Fruit fly (Drosophila melanogaster) whole organism, embryonic: ENCODE measurements around the gene Tsp29Fb.

Experiments used
- Abd-B ChIP-seq: fragments of 200-800 bp; sonication (Bioruptor generic); optimal IDR thresholded peaks from 2 replicates; lab custom pipeline; 2018; ENCODE audit warnings: missing biosample characterization, mild to moderate bottlenecking, missing genetic modification characterization, moderate library complexity
- Ada2b ChIP-seq: fragments of 200-800 bp; sonication (Bioruptor generic); IDR thresholded peaks from 2 replicates; pipeline ENCODE4 v1.3.6; 2022; ENCODE audit warnings: missing biosample characterization, missing genetic modification characterization
- Aef1 ChIP-seq: fragments of 200-800 bp; sonication (Bioruptor generic); IDR thresholded peaks from 3 replicates; pipeline ENCODE4 v1.3.6; 2022; ENCODE audit warnings: missing biosample characterization, missing genetic modification characterization
- CG10431 ChIP-seq: fragments of 200-800 bp; sonication (Bioruptor generic); optimal IDR thresholded peaks from 3 replicates; lab custom pipeline; 2018; ENCODE audit warnings: missing biosample characterization, mild to moderate bottlenecking, missing genetic modification characterization
- CG10543 ChIP-seq: fragments of 200-800 bp; sonication (Bioruptor generic); optimal IDR thresholded peaks from 3 replicates; lab custom pipeline; 2017; ENCODE audit warnings: missing biosample characterization, mild to moderate bottlenecking, missing genetic modification characterization, moderate library complexity
- CG12659 ChIP-seq: fragments of 200-800 bp; sonication (Bioruptor generic); optimal IDR thresholded peaks from 3 replicates; lab custom pipeline; 2017; ENCODE audit warnings: mild to moderate bottlenecking, missing biosample characterization, missing genetic modification reagents, missing genetic modification characterization
- CG15479 ChIP-seq: fragments of 200-800 bp; sonication (Bioruptor generic); optimal IDR thresholded peaks from 3 replicates; lab custom pipeline; 2019; ENCODE audit warnings: missing biosample characterization, mild to moderate bottlenecking, missing genetic modification characterization, moderate library complexity
- CG15696 ChIP-seq: fragments of 200-800 bp; sonication (Bioruptor generic); optimal IDR thresholded peaks from 2 replicates; lab custom pipeline; 2019; ENCODE audit warnings: missing biosample characterization, mild to moderate bottlenecking, missing genetic modification characterization, moderate library complexity
- CG1603 ChIP-seq: fragments of 200-800 bp; sonication (Bioruptor generic); optimal IDR thresholded peaks from 2 replicates; lab custom pipeline; 2019; ENCODE audit warnings: missing biosample characterization, mild to moderate bottlenecking, missing genetic modification characterization, moderate library complexity
- CG16779 ChIP-seq: fragments of 200-800 bp; sonication (Bioruptor generic); IDR thresholded peaks from 2 replicates; pipeline ENCODE4 v1.3.6; 2022; ENCODE audit warnings: missing biosample characterization, missing genetic modification characterization
- CG2875 ChIP-seq: fragments of 200-800 bp; sonication (Bioruptor generic); optimal IDR thresholded peaks from 2 replicates; lab custom pipeline; 2017; ENCODE audit warnings: missing biosample characterization, mild to moderate bottlenecking, missing genetic modification characterization, missing genetic modification reagents
- CG32772 ChIP-seq: fragments of 200-800 bp; sonication (Bioruptor generic); IDR thresholded peaks from 2 replicates; pipeline ENCODE4 v1.3.6; 2022; ENCODE audit warnings: missing biosample characterization, missing genetic modification characterization
- CG3407 ChIP-seq: fragments of 200-800 bp; sonication (Bioruptor generic); optimal IDR thresholded peaks from 2 replicates; lab custom pipeline; 2018; ENCODE audit warnings: missing biosample characterization, mild to moderate bottlenecking, missing genetic modification characterization
- CG4328 ChIP-seq: fragments of 200-800 bp; sonication (Bioruptor generic); optimal IDR thresholded peaks from 3 replicates; lab custom pipeline; 2017; ENCODE audit warnings: missing biosample characterization, missing genetic modification reagents, missing genetic modification characterization
- CG5245 ChIP-seq: fragments of 200-800 bp; sonication (Bioruptor generic); optimal IDR thresholded peaks from 3 replicates; lab custom pipeline; 2016; ENCODE audit warnings: missing biosample characterization, missing genetic modification characterization
- CG7745 ChIP-seq: fragments of 200-800 bp; sonication (Bioruptor generic); optimal IDR thresholded peaks from 2 replicates; lab custom pipeline; 2018; ENCODE audit warnings: missing biosample characterization, mild to moderate bottlenecking, missing genetic modification characterization, moderate library complexity
- CG8290 ChIP-seq, 3 experiments: fragments of 200-800 bp; sonication (Bioruptor generic); optimal IDR thresholded peaks; 2 replicates each; lab custom pipeline; 2016 to 2019; ENCODE audit warnings: missing biosample characterization in 3 of 3, missing genetic modification characterization in 3 of 3, mild to moderate bottlenecking in 2 of 3, moderate library complexity in 1 of 3
- CG8388 ChIP-seq: fragments of 200-800 bp; sonication (Bioruptor generic); optimal IDR thresholded peaks from 2 replicates; lab custom pipeline; 2019; ENCODE audit warnings: missing biosample characterization, mild to moderate bottlenecking, missing genetic modification characterization, moderate library complexity
- CG9437 ChIP-seq: fragments of 200-800 bp; sonication (Bioruptor generic); optimal IDR thresholded peaks from 2 replicates; lab custom pipeline; 2018; ENCODE audit warnings: missing biosample characterization, mild to moderate bottlenecking, missing genetic modification characterization
- CG9817 ChIP-seq: fragments of 200-800 bp; sonication (Bioruptor generic); optimal IDR thresholded peaks from 2 replicates; lab custom pipeline; 2018; ENCODE audit warnings: missing biosample characterization, mild to moderate bottlenecking, missing genetic modification characterization, moderate library complexity
- D19A ChIP-seq: fragments of 200-800 bp; optimal IDR thresholded peaks from 3 replicates; lab custom pipeline; 2019; ENCODE audit warnings: missing biosample characterization, mild to moderate bottlenecking, missing genetic modification characterization, moderate library complexity
- Doc2 ChIP-seq: fragments of 200-800 bp; sonication (Bioruptor generic); IDR thresholded peaks from 2 replicates; pipeline ENCODE4 v1.3.6; 2022; ENCODE audit warnings: missing biosample characterization, missing genetic modification characterization
- ERR ChIP-seq: fragments of 200-800 bp; sonication (Bioruptor generic); optimal IDR thresholded peaks from 2 replicates; lab custom pipeline; 2016; ENCODE audit warnings: missing biosample characterization, missing genetic modification characterization
- Fer2 ChIP-seq: fragments of 200-800 bp; sonication (Bioruptor generic); optimal IDR thresholded peaks from 2 replicates; lab custom pipeline; 2018; ENCODE audit warnings: missing biosample characterization, mild to moderate bottlenecking, missing genetic modification characterization, moderate library complexity
- HLH4C ChIP-seq: fragments of 200-800 bp; sonication (Bioruptor generic); IDR thresholded peaks from 3 replicates; pipeline ENCODE4 v1.3.6; 2022; ENCODE audit warnings: missing biosample characterization, missing genetic modification characterization; ENCODE audit not compliant: partially characterized antibody
- NC2β ChIP-seq: fragments of 200-800 bp; sonication (Bioruptor generic); optimal IDR thresholded peaks from 2 replicates; lab custom pipeline; 2016; ENCODE audit warnings: missing biosample characterization, missing genetic modification characterization
- Scr ChIP-seq: fragments of 200-800 bp; sonication (Bioruptor generic); IDR thresholded peaks from 2 replicates; pipeline ENCODE4 v1.3.6; 2022; ENCODE audit warnings: missing biosample characterization, missing genetic modification characterization; ENCODE audit not compliant: partially characterized antibody
- ap ChIP-seq: fragments of 200-800 bp; sonication (Bioruptor generic); IDR thresholded peaks from 2 replicates; pipeline ENCODE4 v1.3.6; 2022; ENCODE audit warnings: missing biosample characterization, missing genetic modification characterization
- chn ChIP-seq: fragments of 200-800 bp; sonication (Bioruptor generic); optimal IDR thresholded peaks from 2 replicates; lab custom pipeline; 2016; ENCODE audit warnings: missing biosample characterization, missing genetic modification characterization
- dmrt11E ChIP-seq: fragments of 200-800 bp; sonication (Bioruptor generic); optimal IDR thresholded peaks from 3 replicates; lab custom pipeline; 2018; ENCODE audit warnings: missing biosample characterization, mild to moderate bottlenecking, missing genetic modification characterization, moderate library complexity
- eve ChIP-seq, 2 experiments: fragments of >200 bp; optimal IDR thresholded peaks; 2 replicates each; lab custom pipeline; 2017; ENCODE audit warnings: missing biosample characterization in 2 of 2, missing genetic modification characterization in 2 of 2
- gcm ChIP-seq: fragments of 200-800 bp; sonication (Bioruptor generic); optimal IDR thresholded peaks from 2 replicates; lab custom pipeline; 2019; ENCODE audit warnings: missing biosample characterization, mild to moderate bottlenecking, missing genetic modification characterization, moderate library complexity
- gfzf ChIP-seq: fragments of 200-800 bp; sonication (Bioruptor generic); optimal IDR thresholded peaks from 2 replicates; lab custom pipeline; 2016; ENCODE audit warnings: missing biosample characterization, mild to moderate bottlenecking, missing genetic modification characterization, moderate library complexity
- gsb ChIP-seq: fragments of 200-800 bp; sonication (Bioruptor generic); IDR thresholded peaks from 2 replicates; pipeline ENCODE4 v1.3.6; 2022; ENCODE audit warnings: missing biosample characterization, missing genetic modification characterization
- h ChIP-seq: fragments of >200 bp; optimal IDR thresholded peaks from 2 replicates; lab custom pipeline; 2017
- ham ChIP-seq: fragments of 200-800 bp; sonication (Bioruptor generic); IDR thresholded peaks from 2 replicates; pipeline ENCODE4 v1.3.6; 2022; ENCODE audit warnings: missing biosample characterization, missing genetic modification characterization
- hb ChIP-seq: fragments of 200-800 bp; sonication (Bioruptor generic); IDR thresholded peaks from 3 replicates; pipeline ENCODE4 v1.3.6; 2022; ENCODE audit warnings: missing biosample characterization, missing genetic modification characterization; ENCODE audit not compliant: partially characterized antibody
- kah ChIP-seq: fragments of 200-800 bp; sonication (Bioruptor generic); optimal IDR thresholded peaks from 2 replicates; lab custom pipeline; 2018; ENCODE audit warnings: missing biosample characterization, mild to moderate bottlenecking, missing genetic modification characterization
- lmd ChIP-seq: fragments of 200-800 bp; sonication (Bioruptor generic); IDR thresholded peaks from 2 replicates; pipeline ENCODE4 v1.3.6; 2022; ENCODE audit warnings: missing biosample characterization, missing genetic modification characterization
- nau ChIP-seq: fragments of 200-800 bp; sonication (Bioruptor generic); optimal IDR thresholded peaks from 3 replicates; lab custom pipeline; 2017; ENCODE audit warnings: missing biosample characterization, mild to moderate bottlenecking, missing genetic modification characterization, missing genetic modification reagents
- oc ChIP-seq: fragments of 200-800 bp; sonication (Bioruptor generic); optimal IDR thresholded peaks from 2 replicates; lab custom pipeline; 2018; ENCODE audit warnings: missing biosample characterization, mild to moderate bottlenecking, missing genetic modification characterization, moderate library complexity
- pan ChIP-seq, 4 experiments: fragments of >200 bp in 3 of 4; fragments of 200-800 bp in 1 of 4; sonication (Bioruptor generic) in 1 of 4; optimal IDR thresholded peaks in 3 of 4; IDR thresholded peaks in 1 of 4; 2 replicates each; pipeline versions ENCODE4 v1.3.6 to Lab custom; 2017 to 2022; ENCODE audit warnings: missing biosample characterization in 2 of 4, missing genetic modification characterization in 2 of 4, mixed read lengths in 1 of 4
- sima ChIP-seq: fragments of 200-800 bp; sonication (Bioruptor generic); optimal IDR thresholded peaks from 2 replicates; lab custom pipeline; 2016; ENCODE audit warnings: missing biosample characterization, missing genetic modification characterization
- sisA ChIP-seq: fragments of 200-800 bp; sonication (Bioruptor generic); IDR thresholded peaks from 2 replicates; pipeline ENCODE4 v1.3.6; 2022; ENCODE audit warnings: missing biosample characterization, missing genetic modification characterization
- tap ChIP-seq: fragments of 200-800 bp; optimal IDR thresholded peaks from 3 replicates; lab custom pipeline; 2019; ENCODE audit warnings: missing biosample characterization, mild to moderate bottlenecking, missing genetic modification characterization, moderate library complexity
- tio ChIP-seq: fragments of 200-800 bp; sonication (Bioruptor generic); optimal IDR thresholded peaks from 2 replicates; lab custom pipeline; 2017; ENCODE audit warnings: missing biosample characterization, missing genetic modification characterization, inconsistent platforms
- trh ChIP-seq: fragments of 200-800 bp; sonication (Bioruptor generic); optimal IDR thresholded peaks from 2 replicates; lab custom pipeline; 2016; ENCODE audit warnings: missing biosample characterization, missing genetic modification characterization
- wek ChIP-seq: fragments of 200-800 bp; sonication (Bioruptor generic); optimal IDR thresholded peaks from 3 replicates; lab custom pipeline; 2018; ENCODE audit warnings: missing biosample characterization, mild to moderate bottlenecking, missing genetic modification characterization, moderate library complexity

Gene Tsp29Fb

DNA sequence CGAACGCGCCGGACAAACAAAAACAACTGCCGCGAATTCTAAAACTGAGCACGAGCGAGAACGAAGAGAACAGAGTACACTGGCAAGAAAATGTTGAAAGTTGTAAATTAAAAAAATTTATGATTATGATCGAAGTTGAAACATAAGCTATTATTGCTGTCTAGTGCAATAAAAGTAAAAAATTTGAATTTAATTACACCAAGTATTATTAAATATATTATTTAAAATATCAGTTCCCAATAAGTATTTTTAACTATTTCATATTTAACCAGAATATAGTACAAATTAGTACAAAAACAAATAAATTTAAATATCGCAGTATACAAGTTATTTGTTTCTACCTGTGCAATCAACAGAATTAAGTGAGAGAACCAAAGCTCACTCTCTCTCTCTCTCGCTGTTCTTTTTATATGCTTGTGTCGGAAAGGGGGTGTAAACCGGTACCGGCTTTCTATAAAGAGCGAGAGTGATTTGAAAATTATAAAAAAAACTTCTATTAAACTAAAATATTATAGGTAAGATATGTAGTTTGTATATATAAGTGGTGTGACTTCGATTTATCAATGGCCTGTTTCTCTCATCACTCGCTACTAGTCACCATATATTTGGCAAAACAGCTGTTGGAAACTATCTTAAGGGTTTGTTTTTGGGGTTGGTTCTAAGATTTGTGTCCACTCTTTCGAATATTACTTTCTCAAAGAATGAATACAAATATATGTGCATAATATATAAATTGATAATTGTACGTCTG is 14.2 kb downstream of the Tsp29Fb start, which contains the start of gene C1GalTA (continued):
- peak; percentile 86 for TF ChIP-seq sisA (GFP tag; lab: Robert Waterston, UW)
- peak; percentile 95 for TF ChIP-seq CG10543
- peak in 1 of 2 experiments; percentile 78 for TF ChIP-seq eve (GFP tag; optimal IDR thresholded peaks at IDR 0.05; lab: Kevin White, UChicago)
- peak; percentile 91 for TF ChIP-seq trh (GFP tag; lab: Kevin White, UChicago)
- peak; percentile 90 for TF ChIP-seq ap (GFP tag; lab: Robert Waterston, UW)
- peak; percentile 60 for TF ChIP-seq ERR (GFP tag; lab: Kevin White, UChicago)
- peak; percentile 95 for TF ChIP-seq CG15696 (tag; lab: Kevin White, UChicago)
- TF ChIP-seq CG7745 (tag; lab: Kevin White, UChicago): peak; percentile 35
- peak; percentile 95 for TF ChIP-seq Fer2
- peak; percentile 96 for TF ChIP-seq CG3407 (GFP tag; lab: Kevin White, UChicago)
- TF ChIP-seq CG8290 (GFP tag; optimal IDR thresholded peaks at IDR 0.05; lab: Kevin White, UChicago): peak; percentile 95
- peak in 1 of 2 experiments; percentile 19 for TF ChIP-seq CG8290 (tag; optimal IDR thresholded peaks at IDR 0.05; lab: Kevin White, UChicago)
- TF ChIP-seq D19A (tag; lab: Kevin White, UChicago): peak; percentile 98
- peak; percentile 35 for TF ChIP-seq CG15479 (GFP tag; lab: Kevin White, UChicago)
- TF ChIP-seq oc (tag; lab: Kevin White, UChicago): peak; percentile 98
- TF ChIP-seq CG10431 (GFP tag; lab: Kevin White, UChicago): peak; percentile 94
- TF ChIP-seq Aef1 (GFP tag; lab: Robert Waterston, UW): peak; percentile 91
- peak; percentile 86 for TF ChIP-seq ham (GFP tag; lab: Robert Waterston, UW)
- TF ChIP-seq CG8388: peak; percentile 99
- TF ChIP-seq tio: peak; percentile 95
- peak; percentile 97 for TF ChIP-seq lmd
- TF ChIP-seq gsb: peak; percentile 93
- peak; percentile 87 for TF ChIP-seq Ada2b (GFP tag; lab: Robert Waterston, UW)
- no peak for TF ChIP-seq CG16779 (GFP tag; lab: Robert Waterston, UW)
- peak; percentile 38 for TF ChIP-seq wek (GFP tag; lab: Kevin White, UChicago)
- TF ChIP-seq Abd-B (GFP tag; lab: Kevin White, UChicago): peak; percentile 97
- TF ChIP-seq gcm (GFP tag; lab: Kevin White, UChicago): peak; percentile 99
- peak; percentile 6 for TF ChIP-seq CG1603 (tag; lab: Kevin White, UChicago)
- TF ChIP-seq hb (GFP tag; lab: Robert Waterston, UW): no peak
- no peak for TF ChIP-seq Doc2 (GFP tag; lab: Robert Waterston, UW)
- peak; percentile 95 for TF ChIP-seq kah (GFP tag; lab: Kevin White, UChicago)
- TF ChIP-seq CG4328 (GFP tag; lab: Kevin White, UChicago): peak; percentile 96
- TF ChIP-seq CG12659 (GFP tag; lab: Kevin White, UChicago): peak; percentile 99
- peak; percentile 97 for TF ChIP-seq CG9437 (GFP tag; lab: Kevin White, UChicago)
- TF ChIP-seq dmrt11E (tag; lab: Kevin White, UChicago): peak; percentile 98
- TF ChIP-seq CG32772 (GFP tag; lab: Robert Waterston, UW): peak; percentile 94
- TF ChIP-seq tap (tag; lab: Kevin White, UChicago): peak; percentile 98
- TF ChIP-seq HLH4C (GFP tag; lab: Robert Waterston, UW): no peak
- no peak for TF ChIP-seq h
- TF ChIP-seq nau (GFP tag; lab: Kevin White, UChicago): peak; percentile 93
- TF ChIP-seq Scr (GFP tag; lab: Robert Waterston, UW): no peak
- no peak for TF ChIP-seq NC2β (GFP tag; lab: Kevin White, UChicago)
- no peak for TF ChIP-seq gfzf (GFP tag; lab: Kevin White, UChicago)
- TF ChIP-seq chn (GFP tag; lab: Kevin White, UChicago): peak; percentile 49
- peak; percentile 84 for TF ChIP-seq CG5245 (GFP tag; lab: Kevin White, UChicago)
- TF ChIP-seq CG2875 (GFP tag; lab: Kevin White, UChicago): peak; percentile 96
- peak; percentile 94 for TF ChIP-seq CG9817 (tag; lab: Kevin White, UChicago)
- TF ChIP-seq sima: no peak
- TF ChIP-seq pan (optimal IDR thresholded peaks at IDR 0.05; lab: Kevin White, UChicago): no peak
- peak in 1 of 2 experiments; percentile 97 for TF ChIP-seq pan (GFP tag; optimal IDR thresholded peaks at IDR 0.05 in 1 of 2, IDR thresholded peaks at IDR 0.05 in 1 of 2)
